Worm (Caenorhabditis elegans): ENCODE results near the gene srx-67.

srx-67 gene

ce11 chrV:3953739-3954138 is 37.2 kb downstream of the srx-67 start, which contains the start of gene str-247:
Gene str-247 (plus strand): TSS chrV:3954039.
- TF ChIP-seq unc-39 (tag; optimal IDR thresholded peaks at IDR 0.05) (no peak), nhr-25 (tag; optimal IDR thresholded peaks at IDR 0.05) (no peak), snpc-4 (tag; optimal IDR thresholded peaks at IDR 0.05) (no peak), nhr-237 (tag; optimal IDR thresholded peaks at IDR 0.05) (no peak), gmeb-1 (tag; optimal IDR thresholded peaks at IDR 0.05) (no peak), ceh-82 (tag; optimal IDR thresholded peaks at IDR 0.05) (no peak), lin-11 (tag; optimal IDR thresholded peaks at IDR 0.05) (no peak), elt-3 (tag; optimal IDR thresholded peaks at IDR 0.05) (no peak), mab-5 (tag; optimal IDR thresholded peaks at IDR 0.05) (no peak), egl-27 (tag; optimal IDR thresholded peaks at IDR 0.05) (no peak), skn-1 (tag; optimal IDR thresholded peaks at IDR 0.05) (no peak), nhr-23 (tag; optimal IDR thresholded peaks at IDR 0.05) (no peak), crh-2 (tag; optimal IDR thresholded peaks at IDR 0.05) (no peak), ZK546.5 (tag; optimal IDR thresholded peaks at IDR 0.05) (no peak), sma-3 (GFP tag; optimal IDR thresholded peaks at IDR 0.05) (no peak), ama-1 (optimal IDR thresholded peaks at IDR 0.05) (no peak), unc-62 (GFP tag; optimal IDR thresholded peaks at IDR 0.05) (no peak), lsy-2 (tag; optimal IDR thresholded peaks at IDR 0.05) (no peak), mdl-1 (tag; optimal IDR thresholded peaks at IDR 0.05) (no peak)

- no peak for TF ChIP-seq nhr-6 (tag; optimal IDR thresholded peaks at IDR 0.05)
- no peak for TF ChIP-seq nhr-12 (tag; optimal IDR thresholded peaks at IDR 0.05)
- TF ChIP-seq lin-11 (tag; optimal IDR thresholded peaks at IDR 0.05) = no peak
- TF ChIP-seq mdl-1 (tag; optimal IDR thresholded peaks at IDR 0.05) = no peak
- no peak for TF ChIP-seq egl-27 (tag; optimal IDR thresholded peaks at IDR 0.05)
- TF ChIP-seq skn-1 (tag; optimal IDR thresholded peaks at IDR 0.05) = no peak
- no peak for TF ChIP-seq ama-1 (optimal IDR thresholded peaks at IDR 0.05)
Observed at ce11 chrV:3957608-3958007, 41.0 kb downstream of the srx-67 start, which contains the start of gene cyp-34A5. Gene cyp-34A5 (minus strand): TSS chrV:3957708.

ce11 chrV:3961235-3961634 is 44.7 kb downstream of the srx-67 start, which contains the start of gene cyp-34A6:
Gene cyp-34A6 (minus strand): TSS chrV:3961335.
- TF ChIP-seq fos-1 (tag; optimal IDR thresholded peaks at IDR 0.05) (no peak), sma-3 (GFP tag; optimal IDR thresholded peaks at IDR 0.05) (no peak), nhr-237 (tag; optimal IDR thresholded peaks at IDR 0.05) (no peak), gmeb-1 (tag; optimal IDR thresholded peaks at IDR 0.05) (no peak), aly-2 (tag; optimal IDR thresholded peaks at IDR 0.05) (no peak), ceh-16 (tag; optimal IDR thresholded peaks at IDR 0.05) (no peak), peb-1 (tag; optimal IDR thresholded peaks at IDR 0.05) (no peak), lin-39 (tag; optimal IDR thresholded peaks at IDR 0.05) (no peak), unc-55 (GFP tag; optimal IDR thresholded peaks at IDR 0.05) (no peak), F13H6.1 (tag; optimal IDR thresholded peaks at IDR 0.05) (no peak), lsy-2 (tag; optimal IDR thresholded peaks at IDR 0.05) (no peak), sma-9 (GFP tag; optimal IDR thresholded peaks at IDR 0.05) (no peak), sma-9 (tag; optimal IDR thresholded peaks at IDR 0.05) (no peak), nhr-11 (tag; optimal IDR thresholded peaks at IDR 0.05) (no peak), alr-1 (tag; optimal IDR thresholded peaks at IDR 0.05) (no peak), snpc-4 (tag; optimal IDR thresholded peaks at IDR 0.05) (no peak)

- TF ChIP-seq ceh-82 (tag; optimal IDR thresholded peaks at IDR 0.05) (no peak), nhr-25 (tag; optimal IDR thresholded peaks at IDR 0.05) (no peak), C34F6.9 (tag; optimal IDR thresholded peaks at IDR 0.05) (no peak), dmd-4 (tag; optimal IDR thresholded peaks at IDR 0.05) (no peak), nhr-23 (tag; optimal IDR thresholded peaks at IDR 0.05) (no peak), nhr-77 (tag; optimal IDR thresholded peaks at IDR 0.05) (no peak)
Observed at ce11 chrV:3963715-3964114, 47.1 kb downstream of the srx-67 start, which contains the start of gene cyp-34A7. Gene cyp-34A7 (minus strand): TSS chrV:3963815.

- TF ChIP-seq F13H6.1 (tag; optimal IDR thresholded peaks at IDR 0.05) = no peak
- peak; percentile 31 for TF ChIP-seq sma-9 (GFP tag; optimal IDR thresholded peaks at IDR 0.05)
- TF ChIP-seq sma-9 (tag; optimal IDR thresholded peaks at IDR 0.05) = no peak
Observed at ce11 chrV:3967762-3968161, 51.2 kb downstream of the srx-67 start, which contains the start of gene cyp-34A8. Gene cyp-34A8 (minus strand): TSS chrV:3967823.

All from whole organism, L2 larva.